Fruit fly (Drosophila melanogaster) whole organism, embryonic: ENCODE results near the gene Hpd.

Source experiments
- Ada2b ChIP-seq: fragments of 200-800 bp; sonication (Bioruptor generic); IDR thresholded peaks from 2 replicates; pipeline ENCODE4 v1.3.6; 2022; ENCODE audit warnings: missing biosample characterization, missing genetic modification characterization
- Bteb2 ChIP-seq: fragments of 200-800 bp; sonication (Bioruptor generic); optimal IDR thresholded peaks from 2 replicates; lab custom pipeline; 2016; ENCODE audit warnings: missing biosample characterization, missing genetic modification characterization
- CG10274 ChIP-seq: fragments of 200-800 bp; sonication (Bioruptor generic); optimal IDR thresholded peaks from 3 replicates; lab custom pipeline; 2017; ENCODE audit warnings: missing biosample characterization, mild to moderate bottlenecking, missing genetic modification characterization
- CG11093 ChIP-seq: fragments of 200-800 bp; sonication (Bioruptor generic); IDR thresholded peaks from 3 replicates; pipeline ENCODE4 v1.3.6; 2022; ENCODE audit warnings: missing biosample characterization, missing genetic modification characterization
- CG12236 ChIP-seq: fragments of 200-800 bp; sonication (Bioruptor generic); optimal IDR thresholded peaks from 2 replicates; lab custom pipeline; 2016; ENCODE audit warnings: missing biosample characterization, missing genetic modification characterization
- CG13296 ChIP-seq: fragments of 200-800 bp; sonication (Bioruptor generic); optimal IDR thresholded peaks from 3 replicates; lab custom pipeline; 2018; ENCODE audit warnings: missing biosample characterization, mild to moderate bottlenecking, missing genetic modification characterization
- CG13424 ChIP-seq: fragments of 200-800 bp; sonication (Bioruptor generic); optimal IDR thresholded peaks from 2 replicates; lab custom pipeline; 2019; ENCODE audit warnings: missing biosample characterization, mild to moderate bottlenecking, missing genetic modification characterization, moderate library complexity
- CG15073 ChIP-seq: fragments of 200-800 bp; sonication (Bioruptor generic); optimal IDR thresholded peaks from 2 replicates; lab custom pipeline; 2016; ENCODE audit warnings: missing biosample characterization, missing genetic modification characterization
- CG15601 ChIP-seq: fragments of 200-800 bp; sonication (Bioruptor generic); optimal IDR thresholded peaks from 3 replicates; lab custom pipeline; 2019; ENCODE audit warnings: missing biosample characterization, mild to moderate bottlenecking, missing genetic modification characterization, moderate library complexity
- CG17612 ChIP-seq: fragments of 200-800 bp; sonication (Bioruptor generic); IDR thresholded peaks from 2 replicates; pipeline ENCODE4 v1.3.6; 2022; ENCODE audit warnings: missing biosample characterization, missing genetic modification characterization
- CG1792 ChIP-seq: fragments of 200-800 bp; sonication (Bioruptor generic); optimal IDR thresholded peaks from 2 replicates; lab custom pipeline; 2016; ENCODE audit warnings: missing biosample characterization, missing genetic modification characterization
- CG31224 ChIP-seq: fragments of 200-800 bp; sonication (Bioruptor generic); IDR thresholded peaks from 2 replicates; pipeline ENCODE4 v1.3.6; 2022; ENCODE audit warnings: missing biosample characterization, missing genetic modification characterization
- CG31365 ChIP-seq: fragments of 200-800 bp; sonication (Bioruptor generic); optimal IDR thresholded peaks from 2 replicates; lab custom pipeline; 2018; ENCODE audit warnings: missing biosample characterization, mild to moderate bottlenecking, missing genetic modification characterization
- CG32532 ChIP-seq: fragments of 200-800 bp; sonication (Bioruptor generic); IDR thresholded peaks from 2 replicates; pipeline ENCODE4 v1.3.6; 2022; ENCODE audit warnings: missing biosample characterization, missing genetic modification characterization
- CG5180 ChIP-seq: fragments of 200-800 bp; sonication (Bioruptor generic); optimal IDR thresholded peaks from 3 replicates; lab custom pipeline; 2017; ENCODE audit warnings: missing biosample characterization, missing genetic modification characterization, mild to moderate bottlenecking, moderate library complexity, missing genetic modification reagents
- CG6175 ChIP-seq: fragments of 200-800 bp; sonication (Bioruptor generic); IDR thresholded peaks from 3 replicates; pipeline ENCODE4 v1.3.6; 2022; ENCODE audit warnings: missing biosample characterization, missing genetic modification characterization
- CG7839 ChIP-seq: fragments of 200-800 bp; sonication (Bioruptor generic); optimal IDR thresholded peaks from 3 replicates; lab custom pipeline; 2018; ENCODE audit warnings: missing biosample characterization, mild to moderate bottlenecking, missing genetic modification characterization, moderate library complexity
- CG8281 ChIP-seq: fragments of 200-800 bp; sonication (Bioruptor generic); optimal IDR thresholded peaks from 2 replicates; lab custom pipeline; 2018; ENCODE audit warnings: missing biosample characterization, mild to moderate bottlenecking, missing genetic modification characterization, moderate library complexity
- CG9437 ChIP-seq: fragments of 200-800 bp; sonication (Bioruptor generic); optimal IDR thresholded peaks from 2 replicates; lab custom pipeline; 2018; ENCODE audit warnings: missing biosample characterization, mild to moderate bottlenecking, missing genetic modification characterization
- Dll ChIP-seq: fragments of 200-800 bp; sonication (Bioruptor generic); IDR thresholded peaks from 4 replicates; pipeline ENCODE4 v1.3.6; 2022; ENCODE audit warnings: missing biosample characterization, missing genetic modification characterization; ENCODE audit not compliant: partially characterized antibody
- Eip74EF ChIP-seq, 2 experiments: fragments of 200-800 bp in 1 of 2; fragments of >200 bp in 1 of 2; sonication (Bioruptor generic) in 1 of 2; optimal IDR thresholded peaks; 2 replicates each; lab custom pipeline; 2017 to 2019; ENCODE audit warnings: missing biosample characterization in 2 of 2, missing genetic modification characterization in 2 of 2, mild to moderate bottlenecking in 1 of 2, moderate library complexity in 1 of 2
- Fer3 ChIP-seq: fragments of 200-800 bp; sonication (Bioruptor generic); optimal IDR thresholded peaks from 2 replicates; lab custom pipeline; 2018; ENCODE audit warnings: missing biosample characterization, mild to moderate bottlenecking, missing genetic modification characterization, moderate library complexity
- GATAe ChIP-seq: fragments of 200-800 bp; sonication (Bioruptor generic); conservative IDR thresholded peaks from 2 replicates; pipeline ENCODE4 v1.3.6; 2022; ENCODE audit warnings: missing biosample characterization, missing genetic modification characterization
- H2.0 ChIP-seq: fragments of 200-800 bp; sonication (Bioruptor generic); IDR thresholded peaks from 2 replicates; pipeline ENCODE4 v1.3.6; 2022; ENCODE audit warnings: missing biosample characterization, missing genetic modification characterization
- HmgZ ChIP-seq: fragments of 200-800 bp; sonication (Bioruptor generic); optimal IDR thresholded peaks from 2 replicates; lab custom pipeline; 2018; ENCODE audit warnings: missing biosample characterization, mild to moderate bottlenecking, missing genetic modification characterization
- Jarid2 ChIP-seq: fragments of 200-800 bp; sonication (Bioruptor generic); optimal IDR thresholded peaks from 3 replicates; lab custom pipeline; 2017; ENCODE audit warnings: mild to moderate bottlenecking, missing biosample characterization, missing genetic modification reagents, missing genetic modification characterization
- Lhr ChIP-seq: fragments of 200-800 bp; sonication (Bioruptor generic); optimal IDR thresholded peaks from 3 replicates; lab custom pipeline; 2017; ENCODE audit warnings: mild to moderate bottlenecking, missing biosample characterization, missing genetic modification reagents, missing genetic modification characterization
- Mes4 ChIP-seq: fragments of 200-800 bp; sonication (Bioruptor generic); optimal IDR thresholded peaks from 2 replicates; lab custom pipeline; 2016; ENCODE audit warnings: missing biosample characterization, missing genetic modification characterization
- Pdp1 ChIP-seq, 2 experiments: fragments of 200-800 bp; sonication (Bioruptor generic); optimal IDR thresholded peaks; 3 replicates each; lab custom pipeline; 2016; ENCODE audit warnings: missing biosample characterization in 2 of 2, missing genetic modification characterization in 2 of 2, mild to moderate bottlenecking in 1 of 2, moderate library complexity in 1 of 2
- Ravus ChIP-seq: fragments of 200-800 bp; sonication (Bioruptor generic); IDR thresholded peaks from 2 replicates; pipeline ENCODE4 v1.3.6; 2022; ENCODE audit warnings: missing biosample characterization, missing genetic modification characterization
- Tbp ChIP-seq: fragments of >200 bp; optimal IDR thresholded peaks from 2 replicates; lab custom pipeline; 2018; ENCODE audit warnings: missing biosample characterization, missing genetic modification characterization
- YL-1 ChIP-seq: fragments of 200-800 bp; sonication (Bioruptor generic); optimal IDR thresholded peaks from 3 replicates; lab custom pipeline; 2017; ENCODE audit warnings: missing biosample characterization, mild to moderate bottlenecking, missing genetic modification characterization
- al ChIP-seq: fragments of 200-800 bp; sonication (Bioruptor generic); IDR thresholded peaks from 2 replicates; pipeline ENCODE4 v1.3.6; 2022; ENCODE audit warnings: missing biosample characterization, missing genetic modification characterization
- aop ChIP-seq: fragments of 200-800 bp; sonication (Bioruptor generic); IDR thresholded peaks from 2 replicates; pipeline ENCODE4 v1.3.6; 2022; ENCODE audit warnings: missing biosample characterization, missing genetic modification characterization
- ase ChIP-seq: fragments of 200-800 bp; sonication (Bioruptor generic); IDR thresholded peaks from 3 replicates; pipeline ENCODE4 v1.3.6; 2022; ENCODE audit warnings: missing biosample characterization, missing genetic modification characterization
- ash1 ChIP-seq: fragments of 200-800 bp; sonication (Bioruptor generic); optimal IDR thresholded peaks from 2 replicates; lab custom pipeline; 2018; ENCODE audit warnings: missing biosample characterization, mild to moderate bottlenecking, missing genetic modification characterization
- bsh ChIP-seq, 2 experiments: fragments of 200-800 bp; sonication (Bioruptor generic); optimal IDR thresholded peaks; 2 replicates each; lab custom pipeline; 2017 to 2018; ENCODE audit warnings: mild to moderate bottlenecking in 2 of 2, missing biosample characterization in 2 of 2, missing genetic modification characterization in 2 of 2, moderate library complexity in 1 of 2
- chn ChIP-seq: fragments of 200-800 bp; sonication (Bioruptor generic); optimal IDR thresholded peaks from 2 replicates; lab custom pipeline; 2016; ENCODE audit warnings: missing biosample characterization, missing genetic modification characterization
- danr ChIP-seq: fragments of 200-800 bp; sonication (Bioruptor generic); IDR thresholded peaks from 2 replicates; pipeline ENCODE4 v1.3.6; 2022; ENCODE audit warnings: missing biosample characterization, missing genetic modification characterization
- gcm ChIP-seq: fragments of 200-800 bp; sonication (Bioruptor generic); optimal IDR thresholded peaks from 2 replicates; lab custom pipeline; 2019; ENCODE audit warnings: missing biosample characterization, mild to moderate bottlenecking, missing genetic modification characterization, moderate library complexity
- gsb ChIP-seq: fragments of 200-800 bp; sonication (Bioruptor generic); IDR thresholded peaks from 2 replicates; pipeline ENCODE4 v1.3.6; 2022; ENCODE audit warnings: missing biosample characterization, missing genetic modification characterization
- hbn ChIP-seq: fragments of 200-800 bp; sonication (Bioruptor generic); IDR thresholded peaks from 2 replicates; pipeline ENCODE4 v1.3.6; 2022; ENCODE audit warnings: missing biosample characterization, missing genetic modification characterization; ENCODE audit not compliant: partially characterized antibody
- kay ChIP-seq: fragments of 200-800 bp; sonication (Bioruptor generic); optimal IDR thresholded peaks from 2 replicates; lab custom pipeline; 2016; ENCODE audit warnings: missing biosample characterization, missing genetic modification characterization
- knrl ChIP-seq: fragments of 200-800 bp; sonication (Bioruptor generic); IDR thresholded peaks from 3 replicates; pipeline ENCODE4 v1.3.6; 2022; ENCODE audit warnings: missing biosample characterization, missing genetic modification characterization; ENCODE audit not compliant: partially characterized antibody
- phol ChIP-seq: fragments of 200-800 bp; sonication (Bioruptor generic); optimal IDR thresholded peaks from 3 replicates; lab custom pipeline; 2018; ENCODE audit warnings: missing biosample characterization, mild to moderate bottlenecking, missing genetic modification characterization, moderate library complexity
- salm ChIP-seq: fragments of 200-800 bp; sonication (Bioruptor generic); optimal IDR thresholded peaks from 2 replicates; lab custom pipeline; 2018; ENCODE audit warnings: missing biosample characterization, mild to moderate bottlenecking, missing genetic modification characterization
- sim ChIP-seq: fragments of 200-800 bp; sonication (Bioruptor generic); IDR thresholded peaks from 2 replicates; pipeline ENCODE4 v1.3.6; 2022; ENCODE audit warnings: missing biosample characterization, missing genetic modification characterization
- sqz ChIP-seq: fragments of 200-800 bp; sonication (Bioruptor generic); optimal IDR thresholded peaks from 3 replicates; lab custom pipeline; 2018; ENCODE audit warnings: missing biosample characterization, mild to moderate bottlenecking, missing genetic modification characterization
- ssp ChIP-seq: fragments of 200-800 bp; sonication (Bioruptor generic); IDR thresholded peaks from 2 replicates; pipeline ENCODE4 v1.3.6; 2022; ENCODE audit warnings: missing biosample characterization, missing genetic modification characterization
- tx ChIP-seq: fragments of 200-800 bp; sonication (Bioruptor generic); optimal IDR thresholded peaks from 2 replicates; lab custom pipeline; 2016; ENCODE audit warnings: missing biosample characterization, missing genetic modification characterization
- wek ChIP-seq: fragments of 200-800 bp; sonication (Bioruptor generic); optimal IDR thresholded peaks from 3 replicates; lab custom pipeline; 2018; ENCODE audit warnings: missing biosample characterization, mild to moderate bottlenecking, missing genetic modification characterization, moderate library complexity

Gene Hpd

DNA sequence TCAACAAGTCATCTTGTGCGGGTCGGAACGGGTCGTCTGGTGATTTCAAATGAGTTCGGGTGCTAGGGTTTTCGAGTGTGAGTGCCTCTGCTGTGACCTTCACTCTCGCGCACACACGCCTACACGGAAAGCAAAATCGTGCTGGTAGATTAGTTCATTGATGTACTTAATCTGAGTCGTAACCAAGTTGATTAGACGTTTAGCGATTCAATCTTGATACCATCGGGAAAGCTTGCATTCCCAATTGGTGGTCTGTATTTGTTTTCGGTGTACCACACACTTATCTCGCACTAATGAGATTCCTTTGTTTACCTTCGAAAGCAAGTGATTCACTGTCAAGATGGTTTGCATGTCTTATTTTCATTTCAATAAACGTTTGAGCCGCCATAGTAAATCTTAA is 50.7 kb downstream of the Hpd start (continued):
- TF ChIP-seq knrl (no peak), Bteb2 (peak; percentile 1), Ravus (GFP tag; lab: Robert Waterston, UW) (no peak), Pdp1 (GFP tag; optimal IDR thresholded peaks at IDR 0.05; lab: Kevin White, UChicago) (peak in 1 of 2 experiments; percentile 56), tx (GFP tag; lab: Kevin White, UChicago) (no peak), sim (no peak), CG31365 (tag; lab: Kevin White, UChicago) (no peak), hbn (GFP tag; lab: Robert Waterston, UW) (no peak), gcm (peak; percentile 41), CG17612 (GFP tag; lab: Robert Waterston, UW) (no peak), kay (GFP tag; lab: Kevin White, UChicago) (peak; percentile 38), CG1792 (GFP tag; lab: Kevin White, UChicago) (no peak), ssp (GFP tag; lab: Robert Waterston, UW) (no peak), ase (GFP tag; lab: Robert Waterston, UW) (no peak), CG10274 (GFP tag; lab: Kevin White, UChicago) (no peak), Tbp (GFP tag; lab: Kevin White, UChicago) (no peak), CG13424 (tag; lab: Kevin White, UChicago) (peak; percentile 29), HmgZ (tag; lab: Kevin White, UChicago) (peak; percentile 42), Fer3 (tag; lab: Kevin White, UChicago) (peak; percentile 28), CG15073 (GFP tag; lab: Kevin White, UChicago) (no peak), phol (tag; lab: Kevin White, UChicago) (no peak), CG8281 (tag; lab: Kevin White, UChicago) (no peak), al (GFP tag; lab: Robert Waterston, UW) (no peak), Mes4 (GFP tag; lab: Kevin White, UChicago) (no peak), Eip74EF (GFP tag; optimal IDR thresholded peaks at IDR 0.05; lab: Kevin White, UChicago) (peak in 1 of 2 experiments; percentile 68), CG12236 (GFP tag; lab: Kevin White, UChicago) (peak; percentile 16), danr (GFP tag; lab: Robert Waterston, UW) (no peak), aop (no peak), Jarid2 (GFP tag; lab: Kevin White, UChicago) (no peak), CG6175 (no peak), bsh (GFP tag; optimal IDR thresholded peaks at IDR 0.05; lab: Kevin White, UChicago) (peak in 1 of 2 experiments; percentile 0), wek (no peak), CG31224 (GFP tag; lab: Robert Waterston, UW) (no peak), CG11093 (GFP tag; lab: Robert Waterston, UW) (no peak), salm (tag; lab: Kevin White, UChicago) (no peak), Ada2b (GFP tag; lab: Robert Waterston, UW) (0 out of 2 replicates have a peak, but pooled peaks have one; percentile 30), Lhr (GFP tag; lab: Kevin White, UChicago) (no peak), YL-1 (GFP tag; lab: Kevin White, UChicago) (no peak), CG5180 (GFP tag; lab: Kevin White, UChicago) (no peak), CG13296 (GFP tag; lab: Kevin White, UChicago) (peak; percentile 42), CG7839 (tag; lab: Kevin White, UChicago) (peak; percentile 53), CG15601 (no peak), sqz (GFP tag; lab: Kevin White, UChicago) (no peak), Dll (GFP tag; lab: Robert Waterston, UW) (no peak), H2.0 (GFP tag; lab: Robert Waterston, UW) (peak; percentile 50), GATAe (GFP tag; lab: Robert Waterston, UW) (peak; percentile 58), gsb (GFP tag; lab: Robert Waterston, UW) (no peak), CG32532 (GFP tag; lab: Robert Waterston, UW) (peak; percentile 55; the same call in 1 of the 2 replicates), chn (peak; percentile 18), ash1 (GFP tag; lab: Kevin White, UChicago) (no peak), CG9437 (GFP tag; lab: Kevin White, UChicago) (no peak)
